Fruit fly (Drosophila melanogaster) whole organism, embryonic: Measurements from ENCODE around the gene Zwilch.

Experiments used
- Abd-B ChIP-seq: fragments of 200-800 bp; sonication (Bioruptor generic); optimal IDR thresholded peaks from 2 replicates; lab custom pipeline; 2018; ENCODE audit warnings: missing biosample characterization, mild to moderate bottlenecking, missing genetic modification characterization, moderate library complexity
- BEAF-32 ChIP-seq: fragments of 200-800 bp; sonication (Bioruptor generic); optimal IDR thresholded peaks from 3 replicates; lab custom pipeline; 2017; ENCODE audit warnings: missing biosample characterization, missing genetic modification characterization, mild to moderate bottlenecking, moderate library complexity, missing genetic modification reagents
- CG10462 ChIP-seq: fragments of 200-800 bp; sonication (Bioruptor generic); optimal IDR thresholded peaks from 2 replicates; lab custom pipeline; 2016; ENCODE audit warnings: missing biosample characterization, missing genetic modification characterization
- CG10654 ChIP-seq: fragments of 200-800 bp; sonication (Bioruptor generic); optimal IDR thresholded peaks from 2 replicates; lab custom pipeline; 2016; ENCODE audit warnings: missing biosample characterization, missing genetic modification characterization
- CG11398 ChIP-seq: fragments of 200-800 bp; sonication (Bioruptor generic); optimal IDR thresholded peaks from 2 replicates; lab custom pipeline; 2016; ENCODE audit warnings: missing biosample characterization, missing genetic modification characterization
- CG11456 ChIP-seq: fragments of 200-800 bp; sonication (Bioruptor generic); IDR thresholded peaks from 3 replicates; pipeline ENCODE4 v1.3.6; 2022; ENCODE audit warnings: missing biosample characterization, missing genetic modification characterization
- CG11560 ChIP-seq: fragments of 200-800 bp; sonication (Bioruptor generic); IDR thresholded peaks from 3 replicates; pipeline ENCODE4 v1.3.6; 2022; ENCODE audit warnings: missing biosample characterization, missing genetic modification characterization
- CG12104 ChIP-seq: fragments of 200-800 bp; sonication (Bioruptor generic); optimal IDR thresholded peaks from 3 replicates; lab custom pipeline; 2016; ENCODE audit warnings: missing biosample characterization, missing genetic modification characterization
- CG12236 ChIP-seq: fragments of 200-800 bp; sonication (Bioruptor generic); optimal IDR thresholded peaks from 2 replicates; lab custom pipeline; 2016; ENCODE audit warnings: missing biosample characterization, missing genetic modification characterization
- CG12744 ChIP-seq: fragments of 200-800 bp; sonication (Bioruptor generic); optimal IDR thresholded peaks from 2 replicates; lab custom pipeline; 2016; ENCODE audit warnings: missing biosample characterization, missing genetic modification characterization
- CG1529 ChIP-seq: fragments of 200-800 bp; sonication (Bioruptor generic); optimal IDR thresholded peaks from 3 replicates; lab custom pipeline; 2018; ENCODE audit warnings: missing biosample characterization, missing genetic modification characterization
- CG1647 ChIP-seq: fragments of 200-800 bp; sonication (Bioruptor generic); optimal IDR thresholded peaks from 3 replicates; lab custom pipeline; 2016; ENCODE audit warnings: missing biosample characterization, missing genetic modification characterization
- CG16815 ChIP-seq: fragments of 200-800 bp; sonication (Bioruptor generic); optimal IDR thresholded peaks from 3 replicates; lab custom pipeline; 2017; ENCODE audit warnings: missing biosample characterization, mild to moderate bottlenecking, missing genetic modification characterization
- CG17829 ChIP-seq: fragments of 200-800 bp; optimal IDR thresholded peaks from 2 replicates; lab custom pipeline; 2019; ENCODE audit warnings: missing biosample characterization, mild to moderate bottlenecking, missing genetic modification characterization, moderate library complexity
- CG18599 ChIP-seq: fragments of 200-800 bp; sonication (Bioruptor generic); optimal IDR thresholded peaks from 3 replicates; lab custom pipeline; 2017; ENCODE audit warnings: missing biosample characterization, missing genetic modification characterization, mild to moderate bottlenecking, moderate library complexity, missing genetic modification reagents
- CG3163 ChIP-seq: fragments of 200-800 bp; sonication (Bioruptor generic); optimal IDR thresholded peaks from 3 replicates; lab custom pipeline; 2016; ENCODE audit warnings: missing biosample characterization, missing genetic modification characterization
- CG3407 ChIP-seq: fragments of 200-800 bp; sonication (Bioruptor generic); optimal IDR thresholded peaks from 2 replicates; lab custom pipeline; 2018; ENCODE audit warnings: missing biosample characterization, mild to moderate bottlenecking, missing genetic modification characterization
- CG42726 ChIP-seq: fragments of 200-800 bp; sonication (Bioruptor generic); IDR thresholded peaks from 2 replicates; pipeline ENCODE4 v1.3.6; 2022; ENCODE audit warnings: missing biosample characterization, missing genetic modification characterization; ENCODE audit not compliant: partially characterized antibody
- CG6254 ChIP-seq: fragments of 200-800 bp; sonication (Bioruptor generic); optimal IDR thresholded peaks from 3 replicates; lab custom pipeline; 2017; ENCODE audit warnings: mild to moderate bottlenecking, missing biosample characterization, missing genetic modification reagents, missing genetic modification characterization
- CG6272 ChIP-seq: fragments of 200-800 bp; sonication (Bioruptor generic); IDR thresholded peaks from 2 replicates; pipeline ENCODE4 v1.3.6; 2022; ENCODE audit warnings: missing biosample characterization, missing genetic modification characterization
- CG7963 ChIP-seq: fragments of 200-800 bp; sonication (Bioruptor generic); IDR thresholded peaks from 3 replicates; pipeline ENCODE4 v1.3.6; 2022; ENCODE audit warnings: missing biosample characterization, missing genetic modification characterization; ENCODE audit not compliant: partially characterized antibody
- Dp ChIP-seq: fragments of 200-800 bp; sonication (Bioruptor generic); optimal IDR thresholded peaks from 2 replicates; lab custom pipeline; 2018; ENCODE audit warnings: missing biosample characterization, mild to moderate bottlenecking, missing genetic modification characterization, moderate library complexity
- Dref ChIP-seq: fragments of 200-800 bp; sonication (Bioruptor generic); IDR thresholded peaks from 2 replicates; pipeline ENCODE4 v1.3.6; 2022; ENCODE audit warnings: missing biosample characterization, missing genetic modification characterization
- Ets97D ChIP-seq: fragments of 200-800 bp; sonication (Bioruptor generic); optimal IDR thresholded peaks from 3 replicates; lab custom pipeline; 2016; ENCODE audit warnings: missing biosample characterization, missing genetic modification characterization
- Hr39 ChIP-seq: fragments of >200 bp; optimal IDR thresholded peaks from 2 replicates; lab custom pipeline; 2017
- Hr51 ChIP-seq, 2 experiments: fragments of 200-800 bp; sonication (Bioruptor generic); optimal IDR thresholded peaks; 2 replicates in 1 of 2; 3 replicates in 1 of 2; lab custom pipeline; 2016 to 2018; ENCODE audit warnings: missing biosample characterization in 2 of 2, missing genetic modification characterization in 2 of 2, mild to moderate bottlenecking in 1 of 2, moderate library complexity in 1 of 2
- Lpt ChIP-seq: fragments of >200 bp; optimal IDR thresholded peaks from 2 replicates; lab custom pipeline; 2018; ENCODE audit warnings: missing biosample characterization, missing genetic modification characterization
- MTF-1 ChIP-seq: fragments of 200-800 bp; sonication (Bioruptor generic); optimal IDR thresholded peaks from 2 replicates; lab custom pipeline; 2018; ENCODE audit warnings: missing biosample characterization, mild to moderate bottlenecking, missing genetic modification characterization, borderline replicate concordance
- Optix ChIP-seq: fragments of 200-800 bp; sonication (Bioruptor generic); IDR thresholded peaks from 3 replicates; pipeline ENCODE4 v1.3.6; 2022; ENCODE audit warnings: missing biosample characterization, missing genetic modification characterization
- Ravus ChIP-seq: fragments of 200-800 bp; sonication (Bioruptor generic); IDR thresholded peaks from 2 replicates; pipeline ENCODE4 v1.3.6; 2022; ENCODE audit warnings: missing biosample characterization, missing genetic modification characterization
- Scr ChIP-seq: fragments of 200-800 bp; sonication (Bioruptor generic); IDR thresholded peaks from 2 replicates; pipeline ENCODE4 v1.3.6; 2022; ENCODE audit warnings: missing biosample characterization, missing genetic modification characterization; ENCODE audit not compliant: partially characterized antibody
- Sox100B ChIP-seq: fragments of 200-800 bp; sonication (Bioruptor generic); optimal IDR thresholded peaks from 3 replicates; lab custom pipeline; 2018; ENCODE audit warnings: missing biosample characterization, mild to moderate bottlenecking, missing genetic modification characterization
- Sry-δ ChIP-seq: fragments of 200-800 bp; sonication (Bioruptor generic); optimal IDR thresholded peaks from 2 replicates; lab custom pipeline; 2016; ENCODE audit warnings: missing biosample characterization, missing genetic modification characterization
- Taf1 ChIP-seq: fragments of 200-800 bp; sonication (Bioruptor generic); IDR thresholded peaks from 2 replicates; pipeline ENCODE4 v1.3.6; 2022; ENCODE audit warnings: missing biosample characterization, missing genetic modification characterization
- Tbp ChIP-seq: fragments of >200 bp; optimal IDR thresholded peaks from 2 replicates; lab custom pipeline; 2018; ENCODE audit warnings: missing biosample characterization, missing genetic modification characterization
- al ChIP-seq: fragments of 200-800 bp; sonication (Bioruptor generic); IDR thresholded peaks from 2 replicates; pipeline ENCODE4 v1.3.6; 2022; ENCODE audit warnings: missing biosample characterization, missing genetic modification characterization
- cad ChIP-seq: fragments of >200 bp; optimal IDR thresholded peaks from 2 replicates; lab custom pipeline; 2017; ENCODE audit warnings: missing biosample characterization, missing genetic modification characterization
- corto ChIP-seq: fragments of 200-800 bp; sonication (Bioruptor generic); optimal IDR thresholded peaks from 2 replicates; lab custom pipeline; 2016; ENCODE audit warnings: missing biosample characterization, mild to moderate bottlenecking, missing genetic modification characterization, moderate library complexity
- dimm ChIP-seq: fragments of 200-800 bp; sonication (Bioruptor generic); IDR thresholded peaks from 2 replicates; pipeline ENCODE4 v1.3.6; 2022; ENCODE audit warnings: missing biosample characterization, missing genetic modification characterization
- fd102C ChIP-seq: fragments of 200-800 bp; sonication (Bioruptor generic); optimal IDR thresholded peaks from 2 replicates; lab custom pipeline; 2018; ENCODE audit warnings: missing biosample characterization, mild to moderate bottlenecking, missing genetic modification characterization, moderate library complexity
- hb ChIP-seq: fragments of 200-800 bp; sonication (Bioruptor generic); IDR thresholded peaks from 3 replicates; pipeline ENCODE4 v1.3.6; 2022; ENCODE audit warnings: missing biosample characterization, missing genetic modification characterization; ENCODE audit not compliant: partially characterized antibody
- nmo ChIP-seq: fragments of 200-800 bp; sonication (Bioruptor generic); optimal IDR thresholded peaks from 2 replicates; lab custom pipeline; 2018; ENCODE audit warnings: missing biosample characterization, mild to moderate bottlenecking, missing genetic modification characterization, moderate library complexity
- odd ChIP-seq: fragments of 200-800 bp; sonication (Bioruptor generic); optimal IDR thresholded peaks from 2 replicates; lab custom pipeline; 2017; ENCODE audit warnings: missing biosample characterization, mild to moderate bottlenecking, missing genetic modification characterization
- peb ChIP-seq: fragments of 200-800 bp; sonication (Bioruptor generic); IDR thresholded peaks from 2 replicates; pipeline ENCODE4 v1.3.6; 2022; ENCODE audit warnings: missing biosample characterization, missing genetic modification characterization
- phol ChIP-seq: fragments of 200-800 bp; sonication (Bioruptor generic); optimal IDR thresholded peaks from 3 replicates; lab custom pipeline; 2018; ENCODE audit warnings: missing biosample characterization, mild to moderate bottlenecking, missing genetic modification characterization, moderate library complexity
- run ChIP-seq: fragments of 200-800 bp; sonication (Bioruptor generic); optimal IDR thresholded peaks from 3 replicates; lab custom pipeline; 2018; ENCODE audit warnings: missing biosample characterization, mild to moderate bottlenecking, missing genetic modification characterization
- sens ChIP-seq: fragments of 200-800 bp; sonication (Bioruptor generic); peaks from one replicate; lab custom pipeline; 2016; ENCODE audit warnings: missing biosample characterization, missing genetic modification characterization
- slp2 ChIP-seq: fragments of 200-800 bp; sonication (Bioruptor generic); optimal IDR thresholded peaks from 2 replicates; lab custom pipeline; 2016; ENCODE audit warnings: missing biosample characterization, missing genetic modification characterization
- tap ChIP-seq: fragments of 200-800 bp; optimal IDR thresholded peaks from 3 replicates; lab custom pipeline; 2019; ENCODE audit warnings: missing biosample characterization, mild to moderate bottlenecking, missing genetic modification characterization, moderate library complexity
- trh ChIP-seq: fragments of 200-800 bp; sonication (Bioruptor generic); optimal IDR thresholded peaks from 2 replicates; lab custom pipeline; 2016; ENCODE audit warnings: missing biosample characterization, missing genetic modification characterization
- vnd ChIP-seq: fragments of 200-800 bp; sonication (Bioruptor generic); IDR thresholded peaks from 3 replicates; pipeline ENCODE4 v1.3.6; 2022; ENCODE audit warnings: missing biosample characterization, missing genetic modification characterization; ENCODE audit not compliant: partially characterized antibody
- wdn ChIP-seq: fragments of 200-800 bp; sonication (Bioruptor generic); IDR thresholded peaks from 2 replicates; pipeline ENCODE4 v1.3.6; 2022; ENCODE audit warnings: missing biosample characterization, missing genetic modification characterization

Zwilch gene

dm6 chr3R:31213227-31213626 lies at the start of gene Zwilch, which contains the start of gene CG1542 (continued):
- TF ChIP-seq Ravus (GFP tag; lab: Robert Waterston, UW) (no peak), CG10462 (GFP tag; lab: Kevin White, UChicago) (no peak), Lpt (GFP tag; lab: Kevin White, UChicago) (no peak), Sox100B (no peak), hb (GFP tag; lab: Robert Waterston, UW) (peak; percentile 75; the same call in 2 of the 3 replicates), Dp (GFP tag; lab: Kevin White, UChicago) (peak; percentile 93), CG1647 (GFP tag; lab: Kevin White, UChicago) (no peak), Dref (peak; percentile 96), tap (no peak), Hr39 (lab: Kevin White, UChicago) (no peak), CG42726 (GFP tag; lab: Robert Waterston, UW) (0 out of 2 replicates have a peak, but pooled peaks have one; percentile 32), CG11456 (GFP tag; lab: Robert Waterston, UW) (no peak), CG7963 (GFP tag; lab: Robert Waterston, UW) (peak; percentile 74), fd102C (GFP tag; lab: Kevin White, UChicago) (no peak), Sry-δ (GFP tag; lab: Kevin White, UChicago) (peak; percentile 79), dimm (GFP tag; lab: Robert Waterston, UW) (no peak), CG12104 (no peak), run (no peak), CG10654 (GFP tag; lab: Kevin White, UChicago) (no peak), CG16815 (GFP tag; lab: Kevin White, UChicago) (no peak), BEAF-32 (GFP tag; lab: Kevin White, UChicago) (peak; percentile 77), wdn (no peak), Tbp (GFP tag; lab: Kevin White, UChicago) (no peak), cad (GFP tag; lab: Kevin White, UChicago) (peak; percentile 12), Optix (no peak), peb (no peak), CG12236 (GFP tag; lab: Kevin White, UChicago) (no peak), Hr51 (GFP tag; optimal IDR thresholded peaks at IDR 0.05; lab: Kevin White, UChicago) (no peak), Ets97D (GFP tag; lab: Kevin White, UChicago) (peak; percentile 76), CG11398 (GFP tag; lab: Kevin White, UChicago) (no peak), trh (GFP tag; lab: Kevin White, UChicago) (no peak), CG3407 (GFP tag; lab: Kevin White, UChicago) (no peak), odd (GFP tag; lab: Kevin White, UChicago) (no peak), vnd (GFP tag; lab: Robert Waterston, UW) (peak; percentile 60; the same call in 2 of the 3 replicates), MTF-1 (no peak), CG6272 (GFP tag; lab: Robert Waterston, UW) (no peak), corto (no peak), CG12744 (GFP tag; lab: Kevin White, UChicago) (no peak), phol (no peak), al (GFP tag; lab: Robert Waterston, UW) (no peak), Abd-B (GFP tag; lab: Kevin White, UChicago) (peak; percentile 45), Scr (GFP tag; lab: Robert Waterston, UW) (peak; percentile 70), CG1529 (GFP tag; lab: Kevin White, UChicago) (no peak), CG6254 (GFP tag; lab: Kevin White, UChicago) (peak; percentile 94), Taf1 (GFP tag; lab: Robert Waterston, UW) (no peak), sens (GFP tag; lab: Kevin White, UChicago) (peak; percentile 78), CG11560 (no peak), CG18599 (GFP tag; lab: Kevin White, UChicago) (no peak), slp2 (GFP tag; lab: Kevin White, UChicago) (no peak), nmo (GFP tag; lab: Kevin White, UChicago) (no peak), CG17829 (tag; lab: Kevin White, UChicago) (peak; percentile 41), CG3163 (GFP tag; lab: Kevin White, UChicago) (no peak)
